Worm (Caenorhabditis elegans): ENCODE results near the gene dyf-19.

dyf-19 gene

ce11 chrV:19622440-19622914 lies 2.4 kb upstream of the dyf-19 start, which contains the start of gene Y43F8C.3 (continued):
- TF ChIP-seq nhr-47 (tag; optimal IDR thresholded peaks at IDR 0.05) = peak; percentile 27
- peak; percentile 17 for TF ChIP-seq fkh-10 (GFP tag; optimal IDR thresholded peaks at IDR 0.05)
- TF ChIP-seq dpl-1 (GFP tag; optimal IDR thresholded peaks at IDR 0.05) = peak; percentile 6 to 49 (median 13)
- peak; percentile 47 to 69 for TF ChIP-seq lin-35 (GFP tag; optimal IDR thresholded peaks at IDR 0.05)
- TF ChIP-seq nhr-20 (tag; optimal IDR thresholded peaks at IDR 0.05) = peak; percentile 32
- peak; percentile 57 for TF ChIP-seq nhr-19 (GFP tag; conservative IDR thresholded peaks at IDR 0.05)
- TF ChIP-seq nhr-77 (tag; optimal IDR thresholded peaks at IDR 0.05) = peak; percentile 70
- peak; percentile 12; the same call in 1 of the 2 replicates for TF ChIP-seq grh-1 (GFP tag; IDR thresholded peaks at IDR 0.05)
- peak; percentile 41 for TF ChIP-seq isw-1 (GFP tag; IDR thresholded peaks at IDR 0.05)
- peak; percentile 61 for TF ChIP-seq blmp-1 (tag; optimal IDR thresholded peaks at IDR 0.05)
- peak; percentile 29 for TF ChIP-seq tbx-2 (tag; optimal IDR thresholded peaks at IDR 0.05)
- no peak for TF ChIP-seq hpl-2 (GFP tag; optimal IDR thresholded peaks at IDR 0.05)
- TF ChIP-seq mef-2 (tag; optimal IDR thresholded peaks at IDR 0.05) = no peak
- peak; percentile 19 for TF ChIP-seq snpc-4 (tag; optimal IDR thresholded peaks at IDR 0.05)
- TF ChIP-seq unc-130 (tag; optimal IDR thresholded peaks at IDR 0.05) = peak; percentile 91
- no peak for TF ChIP-seq nhr-237 (tag; optimal IDR thresholded peaks at IDR 0.05)
- TF ChIP-seq mab-9 (GFP tag; IDR thresholded peaks at IDR 0.05) = peak; percentile 22; the same call in 1 of the 2 replicates
- TF ChIP-seq lin-13 (GFP tag; optimal IDR thresholded peaks at IDR 0.05) = peak; percentile 76
- no peak for TF ChIP-seq fkh-4 (tag; optimal IDR thresholded peaks at IDR 0.05; ENCODE audit: borderline replicate concordance)
- no peak for TF ChIP-seq vab-15 (tag; optimal IDR thresholded peaks at IDR 0.05)
- peak; percentile 60 for TF ChIP-seq jun-1 (tag; optimal IDR thresholded peaks at IDR 0.05)
- TF ChIP-seq ztf-11 (tag; optimal IDR thresholded peaks at IDR 0.05) = peak in 1 of 2 experiments; percentile 2

- TF ChIP-seq pag-3 (tag; optimal IDR thresholded peaks at IDR 0.05; ENCODE audit: borderline replicate concordance, insufficient read depth) (no peak), hlh-4 (tag; optimal IDR thresholded peaks at IDR 0.05) (no peak), elt-3 (tag; optimal IDR thresholded peaks at IDR 0.05) (peak in 1 of 6 experiments; percentile 8), mep-1 (tag; optimal IDR thresholded peaks at IDR 0.05) (no peak), efl-1 (optimal IDR thresholded peaks at IDR 0.05) (no peak), efl-1 (GFP tag; optimal IDR thresholded peaks at IDR 0.05 in 1 of 2) (peak in 1 of 2 experiments; percentile 72), lin-13 (GFP tag; optimal IDR thresholded peaks at IDR 0.05) (no peak), nhr-76 (tag; optimal IDR thresholded peaks at IDR 0.05) (no peak), nhr-85 (tag) (peak; percentile 16), elt-2 (tag; optimal IDR thresholded peaks at IDR 0.05) (peak; percentile 16), nhr-237 (tag; optimal IDR thresholded peaks at IDR 0.05) (no peak), C34B4.2 (tag; optimal IDR thresholded peaks at IDR 0.05) (no peak), tlp-1 (tag; optimal IDR thresholded peaks at IDR 0.05) (no peak), lsy-2 (tag; optimal IDR thresholded peaks at IDR 0.05) (peak in 1 of 2 experiments; percentile 35), ces-1 (GFP tag; optimal IDR thresholded peaks at IDR 0.05) (no peak), blmp-1 (tag; optimal IDR thresholded peaks at IDR 0.05) (peak; percentile 37)
These were observed 1.1 kb upstream of the dyf-19 start for ce11 chrV:19623523-19624312.

- TF ChIP-seq efl-1 (optimal IDR thresholded peaks at IDR 0.05) (no peak), efl-1 (GFP tag; optimal IDR thresholded peaks at IDR 0.05 in 1 of 2) (peak in 1 of 2 experiments; percentile 19), aly-2 (tag; optimal IDR thresholded peaks at IDR 0.05) (no peak)
These were observed 870 bp downstream of the dyf-19 start for ce11 chrV:19625719-19626118.

- TF ChIP-seq vab-15 (tag; optimal IDR thresholded peaks at IDR 0.05) (no peak), lsy-2 (tag; optimal IDR thresholded peaks at IDR 0.05) (no peak), nhr-19 (GFP tag; conservative IDR thresholded peaks at IDR 0.05) (0 out of 2 replicates have a peak, but pooled peaks have one; percentile 26), nhr-20 (tag; optimal IDR thresholded peaks at IDR 0.05) (no peak), efl-1 (optimal IDR thresholded peaks at IDR 0.05) (no peak), efl-1 (GFP tag; optimal IDR thresholded peaks at IDR 0.05 in 1 of 2) (peak in 1 of 2 experiments; percentile 35), xbp-1 (tag; optimal IDR thresholded peaks at IDR 0.05) (no peak), C04F5.9 (tag; optimal IDR thresholded peaks at IDR 0.05) (no peak), ceh-88 (GFP tag; IDR thresholded peaks at IDR 0.05) (no peak), elt-2 (tag; optimal IDR thresholded peaks at IDR 0.05) (no peak)
These were observed 4.7 kb downstream of the dyf-19 start for ce11 chrV:19629544-19629943.
